Fruit fly (Drosophila melanogaster) whole organism, pupa: ENCODE results near the gene NimB5.
A peak's percentile ranks its signal among the peaks of the same experiment; 100 is the strongest.

Experiments
- CG10348 ChIP-seq: fragments of 200-800 bp; sonication (Bioruptor generic); IDR thresholded peaks from 2 replicates; pipeline ENCODE4 v1.3.6; 2022; ENCODE audit warnings: missing biosample characterization, missing genetic modification characterization
- CG12605 ChIP-seq: fragments of 200-800 bp; sonication (Bioruptor generic); IDR thresholded peaks from 2 replicates; pipeline ENCODE4 v1.3.6; 2022; ENCODE audit warnings: missing biosample characterization, missing genetic modification characterization
- CG13204 ChIP-seq: fragments of 200-800 bp; sonication (Bioruptor generic); optimal IDR thresholded peaks from 2 replicates; lab custom pipeline; 2018; ENCODE audit warnings: missing biosample characterization, mild to moderate bottlenecking, missing genetic modification characterization, moderate library complexity
- CG17806 ChIP-seq: fragments of 200-800 bp; sonication (Bioruptor generic); optimal IDR thresholded peaks from 2 replicates; lab custom pipeline; 2018; ENCODE audit warnings: missing biosample characterization, mild to moderate bottlenecking, missing genetic modification characterization, moderate library complexity
- CG32121 ChIP-seq: fragments of 200-800 bp; sonication (Bioruptor generic); IDR thresholded peaks from 2 replicates; pipeline ENCODE4 v1.3.6; 2022; ENCODE audit warnings: missing biosample characterization, missing genetic modification characterization
- CG34367 ChIP-seq: fragments of 200-800 bp; sonication (Bioruptor generic); optimal IDR thresholded peaks from 2 replicates; lab custom pipeline; 2018; ENCODE audit warnings: missing biosample characterization, mild to moderate bottlenecking, missing genetic modification characterization
- CG4496 ChIP-seq: fragments of 200-800 bp; sonication (Bioruptor generic); IDR thresholded peaks from 3 replicates; pipeline ENCODE4 v1.3.6; 2022; ENCODE audit warnings: missing biosample characterization, missing genetic modification characterization
- CG8159 ChIP-seq: fragments of 200-800 bp; sonication (Bioruptor generic); optimal IDR thresholded peaks from 3 replicates; lab custom pipeline; 2018; ENCODE audit warnings: missing biosample characterization, mild to moderate bottlenecking, missing genetic modification characterization, moderate library complexity
- Ets98B ChIP-seq: fragments of 200-800 bp; sonication (Bioruptor generic); IDR thresholded peaks from 2 replicates; pipeline ENCODE4 v1.3.6; 2022; ENCODE audit warnings: missing biosample characterization, missing genetic modification characterization
- Pif1A ChIP-seq: fragments of 200-800 bp; sonication (Bioruptor generic); optimal IDR thresholded peaks from 3 replicates; lab custom pipeline; 2016; ENCODE audit warnings: missing biosample characterization, missing genetic modification characterization
- Pif1B ChIP-seq: fragments of 200-800 bp; sonication (Bioruptor generic); optimal IDR thresholded peaks from 3 replicates; lab custom pipeline; 2016; ENCODE audit warnings: missing biosample characterization, missing genetic modification characterization
- Snoo ChIP-seq: fragments of 200-800 bp; sonication (Bioruptor generic); optimal IDR thresholded peaks from 3 replicates; lab custom pipeline; 2017; ENCODE audit warnings: missing biosample characterization, mild to moderate bottlenecking, missing genetic modification characterization, inconsistent platforms
- fd96Ca ChIP-seq: fragments of 200-800 bp; sonication (Bioruptor generic); IDR thresholded peaks from 3 replicates; pipeline ENCODE4 v1.3.6; 2022; ENCODE audit warnings: missing biosample characterization, missing genetic modification characterization
- gl ChIP-seq: fragments of 200-800 bp; sonication (Bioruptor generic); optimal IDR thresholded peaks from 2 replicates; lab custom pipeline; 2018; ENCODE audit warnings: missing biosample characterization, mild to moderate bottlenecking, missing genetic modification characterization
- rn ChIP-seq: fragments of 200-800 bp; sonication (Bioruptor generic); IDR thresholded peaks from 2 replicates; pipeline ENCODE4 v1.3.6; 2022; ENCODE audit warnings: missing biosample characterization, missing genetic modification characterization

The NimB5 gene

dm6 chr2L:14021646-14022129 is 51.7 kb downstream of the NimB5 start:
- peak; percentile 96 for TF ChIP-seq CG4496
- TF ChIP-seq gl (tag; lab: Kevin White, UChicago): no peak
- no peak for TF ChIP-seq CG12605 (GFP tag; lab: Robert Waterston, UW)
- TF ChIP-seq Snoo (tag; lab: Kevin White, UChicago): no peak
- no peak for TF ChIP-seq CG8159 (tag; lab: Kevin White, UChicago)
- no peak for TF ChIP-seq Pif1B
- peak; percentile 35 for TF ChIP-seq Pif1A (GFP tag; lab: Kevin White, UChicago)
- peak; percentile 70 for TF ChIP-seq fd96Ca (GFP tag; lab: Robert Waterston, UW)
- peak; percentile 65 for TF ChIP-seq Ets98B (GFP tag; lab: Robert Waterston, UW)
- peak; percentile 38 for TF ChIP-seq CG13204
- TF ChIP-seq rn (GFP tag; lab: Robert Waterston, UW): no peak
- TF ChIP-seq CG32121 (GFP tag; lab: Robert Waterston, UW): no peak; the same call in 1 of the 2 replicates
- no peak for TF ChIP-seq CG34367 (tag; lab: Kevin White, UChicago)
- TF ChIP-seq CG10348 (GFP tag; lab: Robert Waterston, UW): no peak
- TF ChIP-seq CG17806 (tag; lab: Kevin White, UChicago): no peak
